Worm (Caenorhabditis elegans) whole organism, L2 larva: Measurements from ENCODE around the gene rps-8.

ENCODE experiments used
- egl-27 ChIP-seq: sonication (generic microtip); optimal IDR thresholded peaks from 3 replicates; lab custom pipeline; 2017; ENCODE audit warnings: missing biosample characterization, missing genetic modification reagents, missing genetic modification characterization
- skn-1 ChIP-seq: sonication (generic microtip); optimal IDR thresholded peaks from 2 replicates; lab custom pipeline; 2017; ENCODE audit warnings: missing biosample characterization, missing genetic modification characterization

DNA sequence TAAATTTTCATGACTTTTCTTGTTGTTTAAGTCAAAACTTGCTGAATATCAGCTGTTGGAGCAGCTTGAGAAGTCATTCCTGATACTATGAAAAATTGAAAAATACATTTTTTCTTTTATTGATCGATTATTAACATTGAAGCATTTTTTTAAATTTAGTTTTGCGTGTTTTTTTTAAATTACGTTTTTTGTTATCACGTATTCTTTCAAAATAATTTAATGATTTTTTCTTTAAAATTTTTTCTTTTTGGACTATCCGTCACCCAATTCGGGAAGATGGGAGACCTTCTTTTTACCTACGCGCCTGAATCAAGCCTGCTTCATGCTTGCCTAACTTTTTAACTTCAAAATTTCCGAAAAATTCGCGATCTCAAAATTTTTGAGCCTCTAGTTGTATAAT lies 19.5 kb downstream of the rps-8 start, which contains the start of gene F42C5.5:
- TF ChIP-seq skn-1 (tag; lab: Kevin White, UChicago) (no peak), egl-27 (tag; lab: Kevin White, UChicago) (no peak)
